Fruit fly (Drosophila melanogaster): Measurements from ENCODE around the gene CG33645.

The CG33645 gene

DNA sequence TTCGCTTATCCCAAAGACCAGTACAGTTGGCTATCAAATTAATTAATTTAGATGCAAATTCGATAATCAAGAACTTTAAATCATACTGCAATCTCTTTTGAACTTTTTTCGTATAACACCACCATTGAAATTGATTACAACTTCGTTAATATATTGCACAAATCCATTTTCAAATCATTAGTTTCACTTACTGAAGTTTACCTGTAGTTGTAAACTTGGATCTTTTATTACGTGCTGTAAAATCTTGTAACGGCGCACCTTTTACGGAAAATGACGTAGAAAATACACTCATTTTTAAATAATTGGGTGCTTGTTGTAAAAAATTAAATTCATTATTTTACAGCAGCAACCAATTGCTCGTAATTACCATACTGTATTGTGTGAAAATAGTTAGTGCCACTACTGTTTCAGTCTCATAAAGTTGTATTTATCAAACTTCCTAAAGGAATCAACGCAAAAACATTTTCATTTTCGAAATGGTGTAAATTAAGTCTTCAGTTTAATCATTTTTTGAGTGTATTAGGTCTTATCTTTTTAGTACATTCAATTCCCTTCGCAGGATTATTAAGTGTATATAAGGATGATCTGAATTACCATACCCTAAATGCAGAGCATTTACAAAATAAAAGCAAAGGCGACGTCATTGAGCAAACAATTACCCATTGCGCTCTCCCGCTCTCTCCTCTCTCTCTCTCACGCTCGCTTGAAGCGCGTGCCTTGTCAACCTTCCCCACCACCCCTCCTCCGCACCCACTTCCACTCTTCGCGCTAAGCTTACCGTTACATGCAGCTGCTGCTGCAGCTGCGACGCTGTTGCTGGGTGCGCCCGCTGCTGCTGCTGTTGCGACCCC, 20.2 kb upstream of the CG33645 start (continued):
- no peak for TF ChIP-seq pan (optimal IDR thresholded peaks at IDR 0.05)
- TF ChIP-seq pan (GFP tag; optimal IDR thresholded peaks at IDR 0.05 in 1 of 2, IDR thresholded peaks at IDR 0.05 in 1 of 2): peak in 1 of 2 experiments; percentile 48
- TF ChIP-seq Asciz (GFP tag; optimal IDR thresholded peaks at IDR 0.05): no peak
- peak; percentile 16 for TF ChIP-seq CG16863 (GFP tag; optimal IDR thresholded peaks at IDR 0.05)
- TF ChIP-seq CG2678 (tag; optimal IDR thresholded peaks at IDR 0.05): peak; percentile 47
- peak; percentile 61; the same call in 2 of the 3 replicates for TF ChIP-seq CG17361 (GFP tag; IDR thresholded peaks at IDR 0.05)
- TF ChIP-seq sob (GFP tag; IDR thresholded peaks at IDR 0.05): peak; percentile 54
- peak; percentile 18 for TF ChIP-seq CG18262 (tag; optimal IDR thresholded peaks at IDR 0.05)
- TF ChIP-seq pros (GFP tag; optimal IDR thresholded peaks at IDR 0.05): no peak
- TF ChIP-seq onecut (GFP tag; IDR thresholded peaks at IDR 0.05): no peak
- TF ChIP-seq insv (GFP tag; optimal IDR thresholded peaks at IDR 0.05): no peak
- TF ChIP-seq CG1233 (GFP tag; optimal IDR thresholded peaks at IDR 0.05): no peak
- TF ChIP-seq gem (tag; optimal IDR thresholded peaks at IDR 0.05): peak; percentile 63
- TF ChIP-seq CG14667 (GFP tag; IDR thresholded peaks at IDR 0.05): no peak
- TF ChIP-seq CG15479 (GFP tag; optimal IDR thresholded peaks at IDR 0.05): no peak
- no peak for TF ChIP-seq pnt (GFP tag; optimal IDR thresholded peaks at IDR 0.05)
- peak; percentile 35 for TF ChIP-seq sisA (GFP tag; IDR thresholded peaks at IDR 0.05)
- no peak for TF ChIP-seq Lhr (GFP tag; optimal IDR thresholded peaks at IDR 0.05)
- no peak for TF ChIP-seq CG13296 (GFP tag; optimal IDR thresholded peaks at IDR 0.05)
- peak; percentile 3 for TF ChIP-seq Ssrp (tag; optimal IDR thresholded peaks at IDR 0.05)
- TF ChIP-seq Awh (GFP tag; IDR thresholded peaks at IDR 0.05): no peak
- no peak for TF ChIP-seq CG31224 (GFP tag; IDR thresholded peaks at IDR 0.05)
- TF ChIP-seq ham (GFP tag; IDR thresholded peaks at IDR 0.05): no peak
- no peak for TF ChIP-seq CG10565 (GFP tag; optimal IDR thresholded peaks at IDR 0.05)
- peak; percentile 30 for TF ChIP-seq vvl (GFP tag; IDR thresholded peaks at IDR 0.05)
- no peak for TF ChIP-seq fd64A (GFP tag; optimal IDR thresholded peaks at IDR 0.05)
- TF ChIP-seq grn (GFP tag; optimal IDR thresholded peaks at IDR 0.05): no peak
- TF ChIP-seq nau (GFP tag; optimal IDR thresholded peaks at IDR 0.05): no peak
- TF ChIP-seq Sox102F (GFP tag; optimal IDR thresholded peaks at IDR 0.05): peak; percentile 47
- TF ChIP-seq eyg (GFP tag; optimal IDR thresholded peaks at IDR 0.05): no peak
- TF ChIP-seq jumu (GFP tag; optimal IDR thresholded peaks at IDR 0.05): no peak
- TF ChIP-seq cas (GFP tag; IDR thresholded peaks at IDR 0.05): no peak
- TF ChIP-seq chinmo (GFP tag; IDR thresholded peaks at IDR 0.05; ENCODE audit: partially characterized antibody): no peak
- no peak for TF ChIP-seq ara (GFP tag; IDR thresholded peaks at IDR 0.05)
- TF ChIP-seq CG34376 (GFP tag; optimal IDR thresholded peaks at IDR 0.05): no peak
- no peak for TF ChIP-seq slou (GFP tag; optimal IDR thresholded peaks at IDR 0.05)
- TF ChIP-seq CG3726 (GFP tag; IDR thresholded peaks at IDR 0.05): no peak
- no peak for TF ChIP-seq gcm2 (GFP tag; optimal IDR thresholded peaks at IDR 0.05)
- peak; percentile 5 for TF ChIP-seq CG12942 (GFP tag; optimal IDR thresholded peaks at IDR 0.05)
- TF ChIP-seq Oli (tag; optimal IDR thresholded peaks at IDR 0.05): peak; percentile 57
- TF ChIP-seq grau (tag; optimal IDR thresholded peaks at IDR 0.05): peak; percentile 87
- TF ChIP-seq CG6175 (GFP tag; IDR thresholded peaks at IDR 0.05): peak; percentile 56; the same call in 2 of the 3 replicates
- TF ChIP-seq Hr39 (optimal IDR thresholded peaks at IDR 0.05): no peak
- no peak for TF ChIP-seq Hand (GFP tag; optimal IDR thresholded peaks at IDR 0.05)
- no peak for TF ChIP-seq zfh1 (GFP tag; IDR thresholded peaks at IDR 0.05)
- no peak for TF ChIP-seq schlank (tag; optimal IDR thresholded peaks at IDR 0.05)
- TF ChIP-seq kay (GFP tag; optimal IDR thresholded peaks at IDR 0.05): no peak
- no peak for TF ChIP-seq CG2202 (tag; optimal IDR thresholded peaks at IDR 0.05)
- TF ChIP-seq CG17359 (tag; optimal IDR thresholded peaks at IDR 0.05): peak; percentile 28
- peak; percentile 15; the same call in 1 of the 2 replicates for TF ChIP-seq ap (GFP tag; IDR thresholded peaks at IDR 0.05)
